Worm (Caenorhabditis elegans) whole organism, L4 larva: ENCODE data around the gene C04B4.6.

Source experiments
- F10B5.3 ChIP-seq: sonication (generic microtip); optimal IDR thresholded peaks from 2 replicates; lab custom pipeline; 2016; ENCODE audit warnings: mild to moderate bottlenecking, missing genetic modification characterization, missing compliant biosample characterization
- F26F4.8 ChIP-seq: fragments of 200-800 bp; sonication (Bioruptor generic); conservative IDR thresholded peaks from 2 replicates; pipeline ENCODE4 v1.3.6; 2022; ENCODE audit warnings: missing genetic modification characterization, missing compliant biosample characterization
- ZK546.5 ChIP-seq, 2 experiments: sonication (generic microtip); optimal IDR thresholded peaks; 2 replicates each; lab custom pipeline; 2017; ENCODE audit warnings: missing biosample characterization in 2 of 2, missing genetic modification characterization in 2 of 2
- aha-1 ChIP-seq: fragments of 150-350 bp; peaks from one replicate; lab custom pipeline; 2014; ENCODE audit warnings: missing biosample characterization, missing genetic modification characterization
- arid-1 ChIP-seq: fragments of 200-800 bp; sonication (Bioruptor generic); conservative IDR thresholded peaks from 2 replicates; pipeline ENCODE4 v1.3.6; 2022; ENCODE audit warnings: missing genetic modification reagents, missing genetic modification characterization, missing compliant biosample characterization
- ceh-28 ChIP-seq: fragments of 150-350 bp; optimal IDR thresholded peaks from 2 replicates; lab custom pipeline; 2014; ENCODE audit warnings: missing biosample characterization, missing genetic modification reagents, missing genetic modification characterization
- cey-2 ChIP-seq: sonication (generic microtip); optimal IDR thresholded peaks from 3 replicates; lab custom pipeline; 2017; ENCODE audit warnings: missing genetic modification characterization, mild to moderate bottlenecking, missing compliant biosample characterization, antibody characterized with exemption, borderline replicate concordance; ENCODE audit not compliant: insufficient read depth
- daf-16 ChIP-seq, 3 experiments: sonication (generic microtip); optimal IDR thresholded peaks; 2 replicates each; lab custom pipeline; 2016 to 2017; ENCODE audit warnings: missing genetic modification characterization in 3 of 3, missing genetic modification reagents in 3 of 3, mild to moderate bottlenecking in 2 of 3, missing compliant biosample characterization in 2 of 3, missing biosample characterization in 1 of 3, moderate library complexity in 1 of 3
- dmd-6 ChIP-seq: fragments of 200-800 bp; sonication (Bioruptor generic); IDR thresholded peaks from 2 replicates; pipeline ENCODE4 v1.3.6; 2022; ENCODE audit warnings: missing genetic modification reagents, missing genetic modification characterization, missing compliant biosample characterization
- dve-1 ChIP-seq: sonication (generic microtip); optimal IDR thresholded peaks from 2 replicates; lab custom pipeline; 2017; ENCODE audit warnings: antibody characterized with exemption, mild to moderate bottlenecking, missing genetic modification characterization, missing compliant biosample characterization; ENCODE audit not compliant: insufficient read depth
- hlh-11 ChIP-seq: fragments of 200-800 bp; sonication (Bioruptor generic); optimal IDR thresholded peaks from 2 replicates; lab custom pipeline; 2018; ENCODE audit warnings: mild to moderate bottlenecking, missing genetic modification characterization, missing compliant biosample characterization
- lin-13 ChIP-seq: fragments of 150-350 bp; optimal IDR thresholded peaks from 2 replicates; lab custom pipeline; 2014; ENCODE audit warnings: missing biosample characterization, missing genetic modification reagents, missing genetic modification characterization
- mdl-1 ChIP-seq, 2 experiments: fragments of 150-350 bp in 1 of 2; sonication (generic microtip) in 1 of 2; optimal IDR thresholded peaks; 2 replicates each; lab custom pipeline; 2014 to 2017; ENCODE audit warnings: missing biosample characterization in 2 of 2, missing genetic modification characterization in 2 of 2
- nhr-25 ChIP-seq: sonication (generic microtip); optimal IDR thresholded peaks from 2 replicates; lab custom pipeline; 2017; ENCODE audit warnings: missing genetic modification characterization, mild to moderate bottlenecking, missing compliant biosample characterization, antibody characterized with exemption, moderate library complexity, borderline replicate concordance; ENCODE audit not compliant: insufficient read depth
- nhr-28 ChIP-seq: fragments of 150-350 bp; optimal IDR thresholded peaks from 2 replicates; lab custom pipeline; 2014; ENCODE audit warnings: missing biosample characterization, missing genetic modification characterization
- nhr-48 ChIP-seq: sonication (generic microtip); optimal IDR thresholded peaks from 2 replicates; lab custom pipeline; 2016; ENCODE audit warnings: mild to moderate bottlenecking, missing genetic modification characterization, missing compliant biosample characterization
- nhr-6 ChIP-seq: fragments of 150-350 bp; optimal IDR thresholded peaks from 2 replicates; lab custom pipeline; 2014; ENCODE audit warnings: missing biosample characterization, missing genetic modification characterization
- nhr-77 ChIP-seq: fragments of 150-350 bp; optimal IDR thresholded peaks from 2 replicates; lab custom pipeline; 2014; ENCODE audit warnings: missing biosample characterization, missing genetic modification characterization
- php-3 ChIP-seq: fragments of 200-800 bp; sonication (Bioruptor generic); IDR thresholded peaks from 2 replicates; pipeline ENCODE4 v1.3.6; 2022; ENCODE audit warnings: missing genetic modification reagents, missing genetic modification characterization, missing compliant biosample characterization
- pqm-1 ChIP-seq: sonication (generic microtip); optimal IDR thresholded peaks from 2 replicates; lab custom pipeline; 2017; ENCODE audit warnings: missing biosample characterization, missing genetic modification characterization
- saeg-2 ChIP-seq: fragments of 200-800 bp; sonication (Bioruptor generic); IDR thresholded peaks from 2 replicates; pipeline ENCODE4 v1.3.6; 2022; ENCODE audit warnings: missing genetic modification reagents, missing genetic modification characterization, missing compliant biosample characterization
- tag-97 ChIP-seq: fragments of 200-800 bp; sonication (Bioruptor generic); IDR thresholded peaks from 2 replicates; pipeline ENCODE4 v1.3.6; 2022; ENCODE audit warnings: missing genetic modification characterization, missing compliant biosample characterization
- tra-1 ChIP-seq: fragments of 200-800 bp; sonication (Bioruptor generic); IDR thresholded peaks from 2 replicates; pipeline ENCODE4 v1.3.6; 2022; ENCODE audit warnings: missing genetic modification reagents, missing genetic modification characterization, missing compliant biosample characterization
- unc-39 ChIP-seq: sonication (generic microtip); optimal IDR thresholded peaks from 2 replicates; lab custom pipeline; 2017; ENCODE audit warnings: missing biosample characterization, missing genetic modification characterization
- zip-2 ChIP-seq: fragments of 150-350 bp; optimal IDR thresholded peaks from 2 replicates; lab custom pipeline; 2014; ENCODE audit warnings: missing biosample characterization, missing genetic modification characterization

C04B4.6 gene

DNA sequence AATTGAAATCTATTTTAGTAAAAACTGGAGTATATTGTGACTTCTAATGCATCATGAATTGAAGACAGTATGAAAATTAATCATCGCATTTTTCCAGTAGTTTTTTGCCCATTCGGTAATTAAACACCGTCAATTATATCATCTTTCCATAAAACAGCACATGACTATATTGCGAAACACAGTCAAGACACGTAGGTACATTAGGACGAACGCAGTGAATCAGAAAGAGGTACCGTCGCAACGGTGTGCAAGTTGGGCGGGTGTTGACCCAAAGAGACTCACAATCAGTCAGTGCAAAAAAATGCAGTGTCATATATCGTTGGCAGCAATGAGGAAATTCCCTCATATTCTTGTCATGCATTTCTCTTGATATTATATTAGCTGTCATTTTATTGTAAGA lies 41.1 kb downstream of the C04B4.6 start:
- TF ChIP-seq nhr-28 (peak; percentile 16), hlh-11 (tag; lab: Kevin White, UChicago) (peak; percentile 5), lin-13 (no peak), arid-1 (GFP tag; lab: Robert Waterston, UW) (no peak), unc-39 (tag; lab: Kevin White, UChicago) (no peak), ZK546.5 (tag; optimal IDR thresholded peaks at IDR 0.05; lab: Kevin White, UChicago) (no peak), nhr-6 (tag; lab: Kevin White, UChicago) (peak; percentile 74), php-3 (GFP tag; lab: Robert Waterston, UW) (no peak), aha-1 (tag; lab: Kevin White, UChicago) (peak; percentile 5), daf-16 (GFP tag; optimal IDR thresholded peaks at IDR 0.05; lab: Kevin White, UChicago) (no peak), daf-16 (tag; optimal IDR thresholded peaks at IDR 0.05; lab: Kevin White, UChicago) (peak; percentile 61), pqm-1 (tag; lab: Kevin White, UChicago) (peak; percentile 21), F10B5.3 (tag; lab: Kevin White, UChicago) (no peak), mdl-1 (tag; optimal IDR thresholded peaks at IDR 0.05; lab: Kevin White, UChicago) (peak in 1 of 2 experiments; percentile 47), nhr-77 (tag; lab: Kevin White, UChicago) (no peak), dve-1 (tag; lab: Kevin White, UChicago) (peak; percentile 28)

DNA sequence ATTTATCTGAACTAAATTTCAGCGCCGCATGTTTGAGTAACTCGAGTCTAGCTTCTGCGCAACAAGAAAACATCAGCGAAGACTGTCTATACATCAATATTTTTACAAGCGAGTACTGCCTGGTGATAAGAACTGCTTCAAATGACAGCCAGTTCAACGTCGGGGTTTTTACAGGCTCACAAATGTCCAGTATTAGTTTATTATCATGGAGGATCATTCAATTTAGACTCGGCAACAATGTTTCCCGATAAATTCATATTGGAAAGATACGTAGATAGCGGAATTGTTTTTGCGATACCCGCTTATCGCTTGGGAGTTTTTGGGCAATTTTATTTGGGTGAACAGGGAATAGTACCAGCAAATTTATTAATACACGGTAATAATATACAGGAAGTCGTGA lies 45.1 kb downstream of the C04B4.6 start:
- peak; percentile 79 for TF ChIP-seq dmd-6 (GFP tag; lab: Robert Waterston, UW)
- peak; percentile 90 for TF ChIP-seq php-3 (GFP tag; lab: Robert Waterston, UW)
- TF ChIP-seq hlh-11 (tag; lab: Kevin White, UChicago) = peak; percentile 72
- TF ChIP-seq ZK546.5 (tag; optimal IDR thresholded peaks at IDR 0.05; lab: Kevin White, UChicago) = no peak
- TF ChIP-seq daf-16 (GFP tag; optimal IDR thresholded peaks at IDR 0.05; lab: Kevin White, UChicago) = peak in 1 of 2 experiments; percentile 36
- peak; percentile 95 for TF ChIP-seq daf-16 (tag; optimal IDR thresholded peaks at IDR 0.05; lab: Kevin White, UChicago)
- TF ChIP-seq pqm-1 (tag; lab: Kevin White, UChicago) = no peak
- TF ChIP-seq nhr-28 = peak; percentile 41
- no peak for TF ChIP-seq ceh-28 (tag; lab: Kevin White, UChicago)
- peak; percentile 71 for TF ChIP-seq dve-1 (tag; lab: Kevin White, UChicago)
- TF ChIP-seq nhr-25 (tag; lab: Kevin White, UChicago) = no peak
- TF ChIP-seq aha-1 (tag; lab: Kevin White, UChicago) = peak; percentile 62
- TF ChIP-seq saeg-2 (GFP tag; lab: Robert Waterston, UW) = no peak
- peak; percentile 29 for TF ChIP-seq nhr-48 (tag; lab: Kevin White, UChicago)
- TF ChIP-seq F26F4.8 (GFP tag; lab: Robert Waterston, UW) = no peak

DNA sequence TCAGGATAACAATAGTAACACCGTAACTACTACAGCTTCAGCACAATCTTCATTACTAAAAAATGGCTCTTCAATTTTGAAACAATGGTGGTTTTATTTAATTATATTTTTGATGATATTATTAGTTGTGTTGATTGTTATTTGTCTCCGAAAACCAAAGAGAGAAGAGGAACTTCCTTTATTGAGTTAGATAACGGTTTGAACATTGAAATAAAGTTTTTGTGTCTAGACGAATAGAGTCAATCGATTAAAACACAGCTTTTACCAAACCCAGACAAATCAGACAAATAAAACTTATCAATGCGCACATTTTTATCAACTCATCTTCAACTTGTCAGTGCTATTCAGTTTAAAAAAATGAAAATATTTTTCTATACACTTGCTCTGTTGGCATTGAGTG lies 45.8 kb downstream of the C04B4.6 start, which contains the start of gene cest-7:
Gene cest-7, plus strand, starts transcription at position 301 of the 400 bp plus-strand sequence.
- TF ChIP-seq tag-97 (GFP tag; lab: Robert Waterston, UW) (no peak), daf-16 (GFP tag; optimal IDR thresholded peaks at IDR 0.05; lab: Kevin White, UChicago) (no peak), daf-16 (tag; optimal IDR thresholded peaks at IDR 0.05; lab: Kevin White, UChicago) (peak; percentile 82)

DNA sequence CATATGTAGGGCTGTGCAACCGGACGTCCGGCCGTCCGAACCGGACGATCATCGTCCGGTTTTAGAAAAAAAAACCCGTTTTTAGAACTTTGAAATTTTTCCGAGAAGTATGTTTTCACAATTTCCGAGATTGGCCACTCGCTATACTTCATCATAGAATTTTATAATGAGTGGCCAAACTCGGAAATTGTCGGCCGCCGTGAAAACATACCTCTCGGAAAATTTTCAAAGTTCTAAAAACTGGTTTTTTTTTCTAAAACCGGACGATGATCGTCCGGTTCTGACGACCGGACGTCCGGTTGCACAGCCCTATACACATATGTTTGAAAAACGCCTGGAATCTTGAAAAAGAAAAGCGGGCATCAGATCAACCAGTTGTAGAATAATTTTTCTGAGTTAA lies 48.3 kb downstream of the C04B4.6 start:
- TF ChIP-seq cey-2 (tag; lab: Kevin White, UChicago) = no peak

DNA sequence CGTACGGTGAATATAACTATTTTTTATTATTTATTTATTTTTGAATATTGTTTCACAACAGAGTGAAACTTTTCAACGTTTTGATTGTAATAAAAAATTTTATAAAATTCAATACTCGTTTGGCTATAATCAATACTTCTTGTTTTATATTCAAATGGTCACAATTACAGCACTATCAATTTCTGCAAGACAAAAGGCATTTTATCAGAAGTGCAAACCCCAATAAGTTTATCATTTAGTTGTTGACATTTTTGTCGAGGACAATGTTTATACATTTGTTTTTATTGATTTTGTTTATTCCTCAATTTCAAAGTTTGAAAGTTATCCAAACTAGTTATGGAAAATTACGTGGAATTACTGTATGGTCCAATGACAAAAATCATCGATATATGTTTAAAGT lies 49.5 kb downstream of the C04B4.6 start, which contains the start of gene cest-9.1:
Gene cest-9.1, plus strand, starts transcription at position 213 of the 400 bp plus-strand sequence.
- TF ChIP-seq nhr-28 (peak; percentile 51), daf-16 (GFP tag; optimal IDR thresholded peaks at IDR 0.05; lab: Kevin White, UChicago) (no peak), daf-16 (tag; optimal IDR thresholded peaks at IDR 0.05; lab: Kevin White, UChicago) (peak; percentile 97), dve-1 (tag; lab: Kevin White, UChicago) (peak; percentile 50), zip-2 (no peak), pqm-1 (tag; lab: Kevin White, UChicago) (peak; percentile 23), tra-1 (GFP tag; lab: Robert Waterston, UW) (no peak)
